Comparison of ENCODE assay signal across 4 worm cellular contexts in genomic region chrII:8738244-8738643, ce11.
TF ChIP-seq lines count a peak whose summit lies in the region.

No protein-coding gene starts in this region.

TF ChIP-seq in whole organism, L1 larva, 84 proteins besides CTCF, POLR2A, EP300 and RAD21:
- TF ChIP-seq efl-1 (optimal IDR thresholded peaks at IDR 0.05; lab: Kevin White, UChicago) = no peak
- TF ChIP-seq efl-1 (GFP tag; optimal IDR thresholded peaks at IDR 0.05 in 1 of 2; lab: Kevin White, UChicago) = peak in 1 of 2 experiments; percentile 23
- peak; percentile 22 for TF ChIP-seq elt-2 (tag; optimal IDR thresholded peaks at IDR 0.05; lab: Kevin White, UChicago)
- no peak for TF ChIP-seq ztf-11 (tag; optimal IDR thresholded peaks at IDR 0.05; lab: Kevin White, UChicago)

TF ChIP-seq in whole organism, L3 larva, 47 proteins besides CTCF, POLR2A, EP300 and RAD21:
- TF ChIP-seq elt-2 (tag; optimal IDR thresholded peaks at IDR 0.05; lab: Kevin White, UChicago) = peak; percentile 7
- TF ChIP-seq nhr-76 (tag; optimal IDR thresholded peaks at IDR 0.05; lab: Kevin White, UChicago) = no peak

TF ChIP-seq in whole organism, L4 larva, 104 proteins besides CTCF, POLR2A, EP300 and RAD21:
- TF ChIP-seq zip-11 (GFP tag; IDR thresholded peaks at IDR 0.05; lab: Robert Waterston, UW) (no peak), rbr-2 (tag; optimal IDR thresholded peaks at IDR 0.05; lab: Kevin White, UChicago) (no peak), daf-8 (GFP tag; IDR thresholded peaks at IDR 0.05; lab: Robert Waterston, UW) (no peak), hlh-11 (tag; optimal IDR thresholded peaks at IDR 0.05; lab: Kevin White, UChicago) (peak; percentile 20), ztf-7 (tag; optimal IDR thresholded peaks at IDR 0.05; lab: Kevin White, UChicago) (no peak), saeg-2 (GFP tag; IDR thresholded peaks at IDR 0.05; lab: Robert Waterston, UW) (no peak), daf-16 (GFP tag; optimal IDR thresholded peaks at IDR 0.05; lab: Kevin White, UChicago) (no peak), daf-16 (tag; optimal IDR thresholded peaks at IDR 0.05; lab: Kevin White, UChicago) (peak; percentile 92), Y48G9A.11 (GFP tag; IDR thresholded peaks at IDR 0.05; lab: Robert Waterston, UW) (no peak), dve-1 (tag; optimal IDR thresholded peaks at IDR 0.05; lab: Kevin White, UChicago; ENCODE audit: insufficient read depth) (peak; percentile 49)
TF ChIP-seq in whole organism, L4 larva: peak in this region for 3.

TF ChIP-seq in whole organism, late embryonic, 69 proteins besides CTCF, POLR2A, EP300 and RAD21:
- TF ChIP-seq elt-2 (tag; optimal IDR thresholded peaks at IDR 0.05; lab: Kevin White, UChicago) (peak; percentile 23), dmd-4 (tag; optimal IDR thresholded peaks at IDR 0.05; lab: Kevin White, UChicago; ENCODE audit: borderline replicate concordance) (no peak), ttx-3 (tag; optimal IDR thresholded peaks at IDR 0.05; lab: Kevin White, UChicago) (no peak)
